Worm (Caenorhabditis elegans): ENCODE results near the gene Y54G9A.7.

Gene Y54G9A.7

DNA sequence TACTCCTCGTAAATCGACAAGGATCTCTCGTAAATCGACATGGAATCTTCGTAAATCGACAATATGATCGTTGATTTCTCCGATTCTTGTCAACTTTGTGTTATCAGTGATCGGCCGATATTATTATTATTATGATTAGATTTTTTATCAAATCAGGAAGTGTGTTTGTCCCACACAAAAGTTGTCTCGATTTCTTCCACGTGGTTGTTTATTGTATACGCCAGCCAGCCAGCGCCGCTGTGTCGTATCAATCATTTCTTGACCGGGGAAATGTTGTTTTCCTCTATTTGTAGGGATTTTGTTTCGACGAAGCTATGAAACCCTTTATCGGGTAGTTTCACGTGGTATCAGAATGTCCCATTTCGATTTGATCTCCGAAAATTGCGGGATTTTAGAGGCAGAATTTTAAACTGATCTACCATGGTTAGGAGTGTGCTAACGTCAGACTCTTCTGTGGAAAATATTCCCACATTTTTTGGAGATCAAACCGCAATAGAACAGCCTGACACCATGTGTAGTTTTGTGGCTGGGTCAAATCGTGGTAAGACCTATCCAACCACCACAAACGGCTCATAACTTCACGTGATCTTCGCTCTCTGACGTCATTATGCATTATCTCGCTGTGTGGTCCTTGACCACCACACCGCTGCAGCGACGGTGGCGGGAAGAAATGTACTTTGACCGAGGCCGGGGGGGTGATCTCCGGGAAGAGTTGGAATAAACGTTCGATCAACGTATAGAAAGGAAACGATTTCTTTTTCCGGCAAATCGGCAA, 12.3 kb upstream of the Y54G9A.7 start (continued):
- no peak for TF ChIP-seq egl-27 (tag; optimal IDR thresholded peaks at IDR 0.05)
- no peak for TF ChIP-seq fkh-10 (GFP tag; optimal IDR thresholded peaks at IDR 0.05)
- no peak for TF ChIP-seq T26A8.4 (GFP tag; IDR thresholded peaks at IDR 0.05)
- peak in 1 of 2 experiments; percentile 1 for TF ChIP-seq lsy-2 (tag; optimal IDR thresholded peaks at IDR 0.05)
- no peak for TF ChIP-seq unc-39 (tag; optimal IDR thresholded peaks at IDR 0.05)
- no peak for TF ChIP-seq skn-1 (tag; optimal IDR thresholded peaks at IDR 0.05)
- TF ChIP-seq snpc-4 (tag; optimal IDR thresholded peaks at IDR 0.05): no peak
- peak; percentile 23 for TF ChIP-seq hlh-30 (tag; optimal IDR thresholded peaks at IDR 0.05; ENCODE audit: insufficient read depth)
- peak; percentile 42 for TF ChIP-seq aha-1 (tag)
- TF ChIP-seq madf-5 (GFP tag; IDR thresholded peaks at IDR 0.05): no peak
- no peak for TF ChIP-seq gei-8 (GFP tag; optimal IDR thresholded peaks at IDR 0.05)
- no peak for TF ChIP-seq snpc-1.2 (GFP tag; IDR thresholded peaks at IDR 0.05)
- no peak for TF ChIP-seq lin-39 (tag; optimal IDR thresholded peaks at IDR 0.05)
- 0 out of 2 replicates have a peak, but pooled peaks have one; percentile 12 for TF ChIP-seq lin-1 (GFP tag; IDR thresholded peaks at IDR 0.05)
- TF ChIP-seq lin-15B (tag; optimal IDR thresholded peaks at IDR 0.05): no peak
- TF ChIP-seq daf-16 (GFP tag; optimal IDR thresholded peaks at IDR 0.05): no peak
- peak; percentile 99 for TF ChIP-seq daf-16 (tag; optimal IDR thresholded peaks at IDR 0.05)
- no peak for TF ChIP-seq zip-2 (tag; optimal IDR thresholded peaks at IDR 0.05)
- TF ChIP-seq rbr-2 (tag; optimal IDR thresholded peaks at IDR 0.05): no peak
- no peak for TF ChIP-seq tag-97 (GFP tag; IDR thresholded peaks at IDR 0.05)
- no peak for TF ChIP-seq F26F4.8 (GFP tag; conservative IDR thresholded peaks at IDR 0.05)
- no peak for TF ChIP-seq F44E2.7 (GFP tag; IDR thresholded peaks at IDR 0.05)
- no peak for TF ChIP-seq ama-1 (optimal IDR thresholded peaks at IDR 0.05)
- TF ChIP-seq dve-1 (tag; optimal IDR thresholded peaks at IDR 0.05; ENCODE audit: insufficient read depth): peak; percentile 77
- no peak for TF ChIP-seq lin-29 (GFP tag; IDR thresholded peaks at IDR 0.05)
- peak; percentile 61 for TF ChIP-seq nhr-102 (tag; optimal IDR thresholded peaks at IDR 0.05)
- TF ChIP-seq saeg-2 (GFP tag; IDR thresholded peaks at IDR 0.05): no peak
- TF ChIP-seq nhr-41 (GFP tag; IDR thresholded peaks at IDR 0.05): no peak
- no peak for TF ChIP-seq zfp-2 (tag; optimal IDR thresholded peaks at IDR 0.05)
- TF ChIP-seq ctbp-1 (GFP tag; IDR thresholded peaks at IDR 0.05): no peak
- peak; percentile 39; the same call in 1 of the 2 replicates for TF ChIP-seq php-3 (GFP tag; IDR thresholded peaks at IDR 0.05)
- TF ChIP-seq daf-8 (GFP tag; IDR thresholded peaks at IDR 0.05): no peak
- no peak for TF ChIP-seq pha-4 (GFP tag; IDR thresholded peaks at IDR 0.05)
- TF ChIP-seq pha-4 (tag; optimal IDR thresholded peaks at IDR 0.05): no peak

DNA sequence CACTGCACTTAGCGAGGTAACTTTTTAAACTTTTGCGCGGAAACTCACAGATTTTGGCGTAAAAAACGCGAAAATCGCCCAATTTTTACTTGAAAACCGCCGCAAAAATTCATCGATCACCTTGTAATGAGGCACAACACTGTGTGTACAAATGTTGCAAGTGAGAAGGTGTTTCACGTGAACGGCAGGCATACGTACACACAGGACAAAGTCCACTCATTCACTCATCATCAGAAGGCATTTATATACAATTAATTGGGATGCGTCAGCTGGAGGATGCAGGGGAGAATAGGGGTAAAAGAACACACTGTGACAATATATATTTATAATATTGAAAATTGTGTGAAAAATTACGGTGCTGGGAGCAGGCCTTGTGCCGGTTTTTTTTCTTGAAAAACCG, 11.3 kb upstream of the Y54G9A.7 start:
- TF ChIP-seq hmg-1.1 (GFP tag; IDR thresholded peaks at IDR 0.05) (no peak), unc-62 (GFP tag; optimal IDR thresholded peaks at IDR 0.05 in 1 of 2) (no peak), unc-62 (tag; optimal IDR thresholded peaks at IDR 0.05) (no peak), zfp-3 (GFP tag; conservative IDR thresholded peaks at IDR 0.05) (no peak), F49E8.2 (tag; optimal IDR thresholded peaks at IDR 0.05; ENCODE audit: borderline replicate concordance) (no peak), ztf-11 (tag; optimal IDR thresholded peaks at IDR 0.05) (no peak), daf-19 (GFP tag; conservative IDR thresholded peaks at IDR 0.05) (no peak), hlh-30 (tag; optimal IDR thresholded peaks at IDR 0.05; ENCODE audit: insufficient read depth) (peak; percentile 18), hlh-11 (tag; optimal IDR thresholded peaks at IDR 0.05) (peak; percentile 22), daf-16 (GFP tag; optimal IDR thresholded peaks at IDR 0.05) (no peak), daf-16 (tag; optimal IDR thresholded peaks at IDR 0.05) (peak; percentile 52), lsy-2 (tag; optimal IDR thresholded peaks at IDR 0.05) (peak in 1 of 2 experiments; percentile 1), nhr-28 (tag; optimal IDR thresholded peaks at IDR 0.05) (peak; percentile 28), dve-1 (tag; optimal IDR thresholded peaks at IDR 0.05; ENCODE audit: insufficient read depth) (peak; percentile 34), snpc-1.2 (GFP tag; IDR thresholded peaks at IDR 0.05) (peak; percentile 51; the same call in 1 of the 2 replicates), Y48G9A.11 (GFP tag; IDR thresholded peaks at IDR 0.05) (no peak), mxl-2 (GFP tag; conservative IDR thresholded peaks at IDR 0.05) (peak; percentile 88)
